Fruit fly (Drosophila melanogaster) whole organism, embryonic: Measurements from ENCODE around the gene trx.

ENCODE experiments used
- B-H2 ChIP-seq: fragments of 200-800 bp; sonication (Bioruptor generic); optimal IDR thresholded peaks from 2 replicates; lab custom pipeline; 2018; ENCODE audit warnings: missing biosample characterization, mild to moderate bottlenecking, missing genetic modification characterization
- Bteb2 ChIP-seq: fragments of 200-800 bp; sonication (Bioruptor generic); optimal IDR thresholded peaks from 2 replicates; lab custom pipeline; 2016; ENCODE audit warnings: missing biosample characterization, missing genetic modification characterization
- CG10959 ChIP-seq: fragments of 200-800 bp; sonication (Bioruptor generic); IDR thresholded peaks from 2 replicates; pipeline ENCODE4 v1.3.6; 2022; ENCODE audit warnings: missing biosample characterization, missing genetic modification characterization
- CG11456 ChIP-seq: fragments of 200-800 bp; sonication (Bioruptor generic); IDR thresholded peaks from 3 replicates; pipeline ENCODE4 v1.3.6; 2022; ENCODE audit warnings: missing biosample characterization, missing genetic modification characterization
- CG11560 ChIP-seq: fragments of 200-800 bp; sonication (Bioruptor generic); IDR thresholded peaks from 3 replicates; pipeline ENCODE4 v1.3.6; 2022; ENCODE audit warnings: missing biosample characterization, missing genetic modification characterization
- CG12071 ChIP-seq: fragments of 200-800 bp; sonication (Bioruptor generic); optimal IDR thresholded peaks from 3 replicates; lab custom pipeline; 2018; ENCODE audit warnings: missing biosample characterization, mild to moderate bottlenecking, missing genetic modification characterization
- CG12155 ChIP-seq: fragments of 200-800 bp; sonication (Bioruptor generic); optimal IDR thresholded peaks from 3 replicates; lab custom pipeline; 2016; ENCODE audit warnings: missing biosample characterization, missing genetic modification characterization
- CG13287 ChIP-seq: fragments of 200-800 bp; sonication (Bioruptor generic); IDR thresholded peaks from 2 replicates; pipeline ENCODE4 v1.3.6; 2022; ENCODE audit warnings: missing biosample characterization, missing genetic modification characterization; ENCODE audit not compliant: partially characterized antibody
- CG14965 ChIP-seq: fragments of 200-800 bp; sonication (Bioruptor generic); optimal IDR thresholded peaks from 2 replicates; lab custom pipeline; 2016; ENCODE audit warnings: missing biosample characterization, missing genetic modification characterization, borderline replicate concordance
- CG1647 ChIP-seq: fragments of 200-800 bp; sonication (Bioruptor generic); optimal IDR thresholded peaks from 3 replicates; lab custom pipeline; 2016; ENCODE audit warnings: missing biosample characterization, missing genetic modification characterization
- CG18262 ChIP-seq: fragments of 200-800 bp; optimal IDR thresholded peaks from 3 replicates; lab custom pipeline; 2019; ENCODE audit warnings: missing biosample characterization, mild to moderate bottlenecking, missing genetic modification characterization, moderate library complexity
- CG18599 ChIP-seq: fragments of 200-800 bp; sonication (Bioruptor generic); optimal IDR thresholded peaks from 3 replicates; lab custom pipeline; 2017; ENCODE audit warnings: missing biosample characterization, missing genetic modification characterization, mild to moderate bottlenecking, moderate library complexity, missing genetic modification reagents
- CG2129 ChIP-seq: fragments of 200-800 bp; sonication (Bioruptor generic); IDR thresholded peaks from 2 replicates; pipeline ENCODE4 v1.3.6; 2022; ENCODE audit warnings: missing biosample characterization, missing genetic modification characterization; ENCODE audit not compliant: partially characterized antibody
- CG3995 ChIP-seq: fragments of 200-800 bp; sonication (Bioruptor generic); optimal IDR thresholded peaks from 3 replicates; lab custom pipeline; 2016; ENCODE audit warnings: missing biosample characterization, missing genetic modification characterization
- CG4404 ChIP-seq: fragments of 200-800 bp; sonication (Bioruptor generic); IDR thresholded peaks from 2 replicates; pipeline ENCODE4 v1.3.6; 2022; ENCODE audit warnings: missing biosample characterization, missing genetic modification characterization
- CG6272 ChIP-seq: fragments of 200-800 bp; sonication (Bioruptor generic); IDR thresholded peaks from 2 replicates; pipeline ENCODE4 v1.3.6; 2022; ENCODE audit warnings: missing biosample characterization, missing genetic modification characterization
- CG7556 ChIP-seq: fragments of 200-800 bp; sonication (Bioruptor generic); optimal IDR thresholded peaks from 2 replicates; lab custom pipeline; 2017; ENCODE audit warnings: missing biosample characterization, mild to moderate bottlenecking, missing genetic modification characterization
- CG7839 ChIP-seq: fragments of 200-800 bp; sonication (Bioruptor generic); optimal IDR thresholded peaks from 3 replicates; lab custom pipeline; 2018; ENCODE audit warnings: missing biosample characterization, mild to moderate bottlenecking, missing genetic modification characterization, moderate library complexity
- CTCF ChIP-seq: fragments of 200-800 bp; sonication (Bioruptor generic); optimal IDR thresholded peaks from 2 replicates; lab custom pipeline; 2017; ENCODE audit warnings: missing biosample characterization, mild to moderate bottlenecking, missing genetic modification characterization, moderate library complexity
- Chrac-16 ChIP-seq: fragments of 200-800 bp; sonication (Bioruptor generic); optimal IDR thresholded peaks from 3 replicates; lab custom pipeline; 2016; ENCODE audit warnings: missing biosample characterization, missing genetic modification characterization
- Doc3 ChIP-seq: fragments of 200-800 bp; sonication (Bioruptor generic); IDR thresholded peaks from 3 replicates; pipeline ENCODE4 v1.3.6; 2022; ENCODE audit warnings: missing biosample characterization, missing genetic modification characterization; ENCODE audit not compliant: partially characterized antibody
- Elba2 ChIP-seq: fragments of 200-800 bp; sonication (Bioruptor generic); optimal IDR thresholded peaks from 3 replicates; lab custom pipeline; 2016; ENCODE audit warnings: missing biosample characterization, missing genetic modification characterization
- Gsc ChIP-seq: fragments of 200-800 bp; sonication (Bioruptor generic); IDR thresholded peaks from 2 replicates; pipeline ENCODE4 v1.3.6; 2022; ENCODE audit warnings: missing biosample characterization, missing genetic modification characterization
- HLH3B ChIP-seq: fragments of 200-800 bp; sonication (Bioruptor generic); IDR thresholded peaks from 2 replicates; pipeline ENCODE4 v1.3.6; 2022; ENCODE audit warnings: missing biosample characterization, missing genetic modification characterization
- Hey ChIP-seq: fragments of 200-800 bp; sonication (Bioruptor generic); optimal IDR thresholded peaks from 3 replicates; lab custom pipeline; 2018; ENCODE audit warnings: missing biosample characterization, mild to moderate bottlenecking, missing genetic modification characterization
- Kr ChIP-seq: fragments of 200-800 bp; sonication (Bioruptor generic); optimal IDR thresholded peaks from 2 replicates; lab custom pipeline; 2017; ENCODE audit warnings: missing biosample characterization, mild to moderate bottlenecking, missing genetic modification characterization
- Lpt ChIP-seq: fragments of >200 bp; optimal IDR thresholded peaks from 2 replicates; lab custom pipeline; 2018; ENCODE audit warnings: missing biosample characterization, missing genetic modification characterization
- Max ChIP-seq: fragments of 200-800 bp; sonication (Bioruptor generic); optimal IDR thresholded peaks from 2 replicates; lab custom pipeline; 2016; ENCODE audit warnings: missing biosample characterization, mild to moderate bottlenecking, missing genetic modification characterization
- Ptx1 ChIP-seq: fragments of 200-800 bp; sonication (Bioruptor generic); IDR thresholded peaks from 2 replicates; pipeline ENCODE4 v1.3.6; 2022; ENCODE audit warnings: missing biosample characterization, missing genetic modification characterization
- Spps ChIP-seq: fragments of 200-800 bp; sonication (Bioruptor generic); optimal IDR thresholded peaks from 2 replicates; lab custom pipeline; 2018; ENCODE audit warnings: missing biosample characterization, mild to moderate bottlenecking, missing genetic modification characterization
- Vsx1 ChIP-seq: fragments of 200-800 bp; sonication (Bioruptor generic); optimal IDR thresholded peaks from 2 replicates; lab custom pipeline; 2017; ENCODE audit warnings: missing biosample characterization, mild to moderate bottlenecking, missing genetic modification characterization, missing genetic modification reagents
- YL-1 ChIP-seq: fragments of 200-800 bp; sonication (Bioruptor generic); optimal IDR thresholded peaks from 3 replicates; lab custom pipeline; 2017; ENCODE audit warnings: missing biosample characterization, mild to moderate bottlenecking, missing genetic modification characterization
- ap ChIP-seq: fragments of 200-800 bp; sonication (Bioruptor generic); IDR thresholded peaks from 2 replicates; pipeline ENCODE4 v1.3.6; 2022; ENCODE audit warnings: missing biosample characterization, missing genetic modification characterization
- az2 ChIP-seq: fragments of 200-800 bp; sonication (Bioruptor generic); optimal IDR thresholded peaks from 3 replicates; lab custom pipeline; 2016; ENCODE audit warnings: missing biosample characterization, missing genetic modification characterization
- cad ChIP-seq: fragments of >200 bp; optimal IDR thresholded peaks from 2 replicates; lab custom pipeline; 2017; ENCODE audit warnings: missing biosample characterization, missing genetic modification characterization
- cas ChIP-seq: fragments of 200-800 bp; sonication (Bioruptor generic); IDR thresholded peaks from 2 replicates; pipeline ENCODE4 v1.3.6; 2022; ENCODE audit warnings: missing biosample characterization, missing genetic modification characterization
- crc ChIP-seq: fragments of 200-800 bp; sonication (Bioruptor generic); optimal IDR thresholded peaks from 2 replicates; lab custom pipeline; 2016; ENCODE audit warnings: missing biosample characterization, missing genetic modification characterization
- dimm ChIP-seq: fragments of 200-800 bp; sonication (Bioruptor generic); IDR thresholded peaks from 2 replicates; pipeline ENCODE4 v1.3.6; 2022; ENCODE audit warnings: missing biosample characterization, missing genetic modification characterization
- gfzf ChIP-seq: fragments of 200-800 bp; sonication (Bioruptor generic); optimal IDR thresholded peaks from 2 replicates; lab custom pipeline; 2016; ENCODE audit warnings: missing biosample characterization, mild to moderate bottlenecking, missing genetic modification characterization, moderate library complexity
- ind ChIP-seq: fragments of 200-800 bp; sonication (Bioruptor generic); optimal IDR thresholded peaks from 3 replicates; lab custom pipeline; 2016; ENCODE audit warnings: missing biosample characterization, missing genetic modification characterization
- lmd ChIP-seq: fragments of 200-800 bp; sonication (Bioruptor generic); IDR thresholded peaks from 2 replicates; pipeline ENCODE4 v1.3.6; 2022; ENCODE audit warnings: missing biosample characterization, missing genetic modification characterization
- psq ChIP-seq: fragments of 200-800 bp; sonication (Bioruptor generic); optimal IDR thresholded peaks from 2 replicates; lab custom pipeline; 2017; ENCODE audit warnings: missing biosample characterization, missing genetic modification characterization
- row ChIP-seq: fragments of 200-800 bp; sonication (Bioruptor generic); IDR thresholded peaks from 3 replicates; pipeline ENCODE4 v1.3.6; 2022; ENCODE audit warnings: missing biosample characterization, missing genetic modification characterization
- schlank ChIP-seq: fragments of 200-800 bp; sonication (Bioruptor generic); optimal IDR thresholded peaks from 2 replicates; lab custom pipeline; 2018; ENCODE audit warnings: missing biosample characterization, mild to moderate bottlenecking, missing genetic modification characterization
- sisA ChIP-seq: fragments of 200-800 bp; sonication (Bioruptor generic); IDR thresholded peaks from 2 replicates; pipeline ENCODE4 v1.3.6; 2022; ENCODE audit warnings: missing biosample characterization, missing genetic modification characterization
- sqz ChIP-seq: fragments of 200-800 bp; sonication (Bioruptor generic); optimal IDR thresholded peaks from 3 replicates; lab custom pipeline; 2018; ENCODE audit warnings: missing biosample characterization, mild to moderate bottlenecking, missing genetic modification characterization
- stc ChIP-seq: fragments of 200-800 bp; sonication (Bioruptor generic); IDR thresholded peaks from 2 replicates; pipeline ENCODE4 v1.3.6; 2022; ENCODE audit warnings: missing biosample characterization, missing genetic modification characterization
- stwl ChIP-seq: fragments of 200-800 bp; sonication (Bioruptor generic); optimal IDR thresholded peaks from 3 replicates; lab custom pipeline; 2018; ENCODE audit warnings: missing biosample characterization, mild to moderate bottlenecking, missing genetic modification characterization, moderate library complexity
- tio ChIP-seq: fragments of 200-800 bp; sonication (Bioruptor generic); optimal IDR thresholded peaks from 2 replicates; lab custom pipeline; 2017; ENCODE audit warnings: missing biosample characterization, missing genetic modification characterization, inconsistent platforms
- trem ChIP-seq: fragments of 200-800 bp; optimal IDR thresholded peaks from 3 replicates; lab custom pipeline; 2019; ENCODE audit warnings: missing biosample characterization, mild to moderate bottlenecking, missing genetic modification characterization, moderate library complexity
- z ChIP-seq: fragments of 200-800 bp; sonication (Bioruptor generic); IDR thresholded peaks from 3 replicates; pipeline ENCODE4 v1.3.6; 2022; ENCODE audit warnings: missing biosample characterization, missing genetic modification characterization

trx gene

DNA sequence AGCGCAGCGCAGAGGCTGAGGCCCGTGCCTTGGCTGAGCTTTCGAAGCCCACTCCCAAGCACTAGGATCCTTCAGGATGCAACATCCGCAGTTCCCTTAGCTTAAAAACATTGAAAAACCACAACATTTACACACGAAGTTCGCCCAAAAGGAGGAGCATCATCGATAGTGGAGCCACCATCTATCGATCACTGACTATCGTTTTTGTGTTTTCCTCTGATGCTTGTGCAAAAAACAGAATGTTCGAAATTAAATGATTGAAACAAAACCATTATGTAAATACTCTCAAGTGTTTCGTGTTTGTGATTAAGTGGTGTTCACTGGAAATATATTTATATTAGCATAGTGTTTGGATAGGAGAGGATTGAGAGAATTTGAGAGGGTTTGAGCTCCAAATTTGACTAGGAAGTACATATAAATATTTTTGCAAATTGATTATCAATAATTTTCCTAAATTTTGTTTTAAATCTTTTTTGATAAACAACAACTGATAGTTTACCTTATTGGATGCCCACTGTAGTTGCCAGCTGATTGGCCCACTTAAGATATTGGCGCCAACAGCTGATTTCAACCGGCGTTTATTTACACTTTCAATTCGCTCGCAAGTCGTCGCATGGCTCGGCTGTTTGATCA lies 40.9 kb upstream of the trx start, which contains the start of gene spn-B (continued):
- TF ChIP-seq dimm (GFP tag; lab: Robert Waterston, UW) (no peak), Doc3 (GFP tag; lab: Robert Waterston, UW) (0 out of 3 replicates have a peak, but pooled peaks have one; percentile 37), CG7839 (tag; lab: Kevin White, UChicago) (peak; percentile 83), CG4404 (GFP tag; lab: Robert Waterston, UW) (no peak), Vsx1 (peak; percentile 92), Lpt (no peak), gfzf (GFP tag; lab: Kevin White, UChicago) (no peak), CTCF (GFP tag; lab: Kevin White, UChicago) (peak; percentile 49), CG11560 (tag; lab: Robert Waterston, UW) (no peak), CG3995 (GFP tag; lab: Kevin White, UChicago) (peak; percentile 29), Kr (no peak), YL-1 (GFP tag; lab: Kevin White, UChicago) (no peak), tio (GFP tag; lab: Kevin White, UChicago) (no peak), Gsc (GFP tag; lab: Robert Waterston, UW) (no peak), sqz (peak; percentile 73), trem (tag; lab: Kevin White, UChicago) (peak; percentile 65), CG11456 (GFP tag; lab: Robert Waterston, UW) (peak; percentile 56; the same call in 1 of the 3 replicates), CG14965 (GFP tag; lab: Kevin White, UChicago) (no peak), stc (GFP tag; lab: Robert Waterston, UW) (peak; percentile 70), crc (GFP tag; lab: Kevin White, UChicago) (peak; percentile 30), lmd (GFP tag; lab: Robert Waterston, UW) (peak; percentile 64; the same call in 1 of the 2 replicates), az2 (GFP tag; lab: Kevin White, UChicago) (peak; percentile 79), HLH3B (GFP tag; lab: Robert Waterston, UW) (peak; percentile 75), CG10959 (GFP tag; lab: Robert Waterston, UW) (0 out of 2 replicates have a peak, but pooled peaks have one; percentile 19), CG13287 (GFP tag; lab: Robert Waterston, UW) (peak; percentile 18), Bteb2 (peak; percentile 64), cas (GFP tag; lab: Robert Waterston, UW) (no peak), Ptx1 (GFP tag; lab: Robert Waterston, UW) (peak; percentile 75), stwl (tag; lab: Kevin White, UChicago) (peak; percentile 19), Hey (tag; lab: Kevin White, UChicago) (no peak), cad (GFP tag; lab: Kevin White, UChicago) (no peak), CG12155 (GFP tag; lab: Kevin White, UChicago) (peak; percentile 63), CG18262 (peak; percentile 83), CG2129 (GFP tag; lab: Robert Waterston, UW) (no peak; the same call in 1 of the 2 replicates), CG1647 (peak; percentile 23), CG18599 (GFP tag; lab: Kevin White, UChicago) (peak; percentile 81), row (GFP tag; lab: Robert Waterston, UW) (peak; percentile 87), Elba2 (GFP tag; lab: Kevin White, UChicago) (peak; percentile 7), CG6272 (no peak), sisA (GFP tag; lab: Robert Waterston, UW) (peak; percentile 66), Max (GFP tag; lab: Kevin White, UChicago) (peak; percentile 74), z (GFP tag; lab: Robert Waterston, UW) (no peak), ind (GFP tag; lab: Kevin White, UChicago) (peak; percentile 74), psq (no peak), CG12071 (GFP tag; lab: Kevin White, UChicago) (peak; percentile 44), CG7556 (GFP tag; lab: Kevin White, UChicago) (peak; percentile 82), ap (GFP tag; lab: Robert Waterston, UW) (peak; percentile 20; the same call in 1 of the 2 replicates), Chrac-16 (GFP tag; lab: Kevin White, UChicago) (peak; percentile 57), Spps (tag; lab: Kevin White, UChicago) (peak; percentile 71), B-H2 (GFP tag; lab: Kevin White, UChicago) (peak; percentile 70), schlank (tag; lab: Kevin White, UChicago) (peak; percentile 12)
